Worm (Caenorhabditis elegans) whole organism, midembryonic: ENCODE results near the gene ZK546.19.
A peak's percentile ranks its signal among the peaks of the same experiment; 100 is the strongest.

Experiments used
- T22C8.4 ChIP-seq: fragments of 200-800 bp; sonication (Bioruptor generic); IDR thresholded peaks from 2 replicates; pipeline ENCODE4 v1.3.6; 2022; ENCODE audit warnings: missing genetic modification characterization, missing compliant biosample characterization
- cog-1 ChIP-seq: sonication (generic microtip); optimal IDR thresholded peaks from 2 replicates; lab custom pipeline; 2016; ENCODE audit warnings: missing genetic modification characterization, missing compliant biosample characterization
- flt-1 ChIP-seq: fragments of 200-800 bp; sonication (Bioruptor generic); IDR thresholded peaks from 2 replicates; pipeline ENCODE4 v1.3.6; 2022; ENCODE audit warnings: missing genetic modification characterization, missing compliant biosample characterization
- klf-2 ChIP-seq: fragments of 200-800 bp; sonication (Bioruptor generic); conservative IDR thresholded peaks from 2 replicates; pipeline ENCODE4 v1.3.6; 2022; ENCODE audit warnings: missing genetic modification reagents, missing genetic modification characterization, missing compliant biosample characterization
- med-1 ChIP-seq: sonication (generic microtip); optimal IDR thresholded peaks from 2 replicates; lab custom pipeline; 2017; ENCODE audit warnings: missing genetic modification characterization, mild to moderate bottlenecking, missing compliant biosample characterization, antibody characterized with exemption, missing genetic modification reagents; ENCODE audit not compliant: insufficient read depth
- ref-1 ChIP-seq: fragments of 200-800 bp; sonication (Bioruptor generic); conservative IDR thresholded peaks from 2 replicates; pipeline ENCODE4 v1.3.6; 2022; ENCODE audit warnings: missing genetic modification reagents, missing genetic modification characterization, missing compliant biosample characterization
- tab-1 ChIP-seq: fragments of 200-800 bp; sonication (Bioruptor generic); IDR thresholded peaks from 2 replicates; pipeline ENCODE4 v1.3.6; 2022; ENCODE audit warnings: missing genetic modification characterization, missing compliant biosample characterization
- ztf-23 ChIP-seq: fragments of 200-800 bp; sonication (Bioruptor generic); IDR thresholded peaks from 2 replicates; pipeline ENCODE4 v1.3.6; 2022; ENCODE audit warnings: missing genetic modification reagents, missing genetic modification characterization, missing compliant biosample characterization
- ztf-29 ChIP-seq: fragments of 200-800 bp; sonication (Bioruptor generic); IDR thresholded peaks from 2 replicates; pipeline ENCODE4 v1.3.6; 2022; ENCODE audit warnings: missing genetic modification reagents, missing genetic modification characterization, missing compliant biosample characterization

Gene ZK546.19

ce11 chrII:4934954-4935353, 6.6 kb upstream of the ZK546.19 start, which contains the start of gene gst-30:
Gene gst-30, minus strand, starts transcription at chrII:4935054.
- TF ChIP-seq tab-1 (GFP tag; lab: Robert Waterston, UW) (no peak), med-1 (GFP tag; lab: Kevin White, UChicago) (no peak), ref-1 (no peak), ztf-29 (no peak)

DNA sequence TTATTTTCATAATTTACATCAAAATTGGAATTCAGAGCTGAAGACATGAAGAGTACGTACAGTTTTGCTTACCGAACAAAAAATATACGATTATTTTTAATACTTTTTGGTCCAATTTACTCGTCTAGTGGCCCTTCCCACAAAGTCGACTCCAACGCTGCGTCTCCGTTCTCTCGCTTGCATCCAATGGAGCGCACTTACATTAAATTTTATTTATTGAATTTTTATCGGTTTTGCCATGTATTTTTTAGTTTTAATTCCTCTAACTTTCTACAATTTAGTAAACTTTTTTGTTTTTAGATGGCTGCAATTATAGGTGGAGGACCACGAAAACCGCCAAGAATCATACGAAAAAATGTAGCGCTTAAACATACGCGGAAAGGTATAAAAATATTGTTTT, 6.0 kb upstream of the ZK546.19 start, which contains the start of gene ZK546.5:
ZK546.5 (plus strand) TSS at position 301 of the 400 bp plus-strand sequence.
- TF ChIP-seq ztf-23 (GFP tag; lab: Robert Waterston, UW) (no peak), klf-2 (no peak), ztf-29 (no peak), T22C8.4 (GFP tag; lab: Robert Waterston, UW) (no peak), cog-1 (no peak), med-1 (GFP tag; lab: Kevin White, UChicago) (no peak), tab-1 (GFP tag; lab: Robert Waterston, UW) (no peak), flt-1 (GFP tag; lab: Robert Waterston, UW) (no peak), ref-1 (no peak)

- no peak for TF ChIP-seq ztf-29
- no peak for TF ChIP-seq ztf-23 (GFP tag; lab: Robert Waterston, UW)
- TF ChIP-seq T22C8.4 (GFP tag; lab: Robert Waterston, UW) = no peak
- no peak for TF ChIP-seq ref-1
- TF ChIP-seq cog-1 = no peak
- no peak for TF ChIP-seq med-1 (GFP tag; lab: Kevin White, UChicago)
Measured at ce11 chrII:4937743-4938142, 3.8 kb upstream of the ZK546.19 start, which contains the start of gene ZK546.4. Gene ZK546.4, plus strand, starts transcription at chrII:4938043.

ce11 chrII:4941050-4941449, 476 bp upstream of the ZK546.19 start, which contains the start of gene cblc-1:
Gene cblc-1, minus strand, starts transcription at chrII:4941150.
- TF ChIP-seq tab-1 (GFP tag; lab: Robert Waterston, UW) (no peak), flt-1 (GFP tag; lab: Robert Waterston, UW) (no peak), cog-1 (no peak), ref-1 (no peak), klf-2 (no peak), med-1 (GFP tag; lab: Kevin White, UChicago) (no peak), ztf-23 (GFP tag; lab: Robert Waterston, UW) (no peak), ztf-29 (no peak), T22C8.4 (GFP tag; lab: Robert Waterston, UW) (no peak)

ce11 chrII:4942397-4942796, 871 bp downstream of the ZK546.19 start:
- TF ChIP-seq ztf-29 (peak; percentile 90), ztf-23 (GFP tag; lab: Robert Waterston, UW) (peak; percentile 80), ref-1 (peak; percentile 66), T22C8.4 (GFP tag; lab: Robert Waterston, UW) (peak; percentile 42), med-1 (GFP tag; lab: Kevin White, UChicago) (peak; percentile 27), flt-1 (GFP tag; lab: Robert Waterston, UW) (peak; percentile 93), tab-1 (GFP tag; lab: Robert Waterston, UW) (peak; percentile 88), klf-2 (peak; percentile 51; the same call in 1 of the 2 replicates), cog-1 (peak; percentile 71)

- TF ChIP-seq klf-2 = no peak
Measured at ce11 chrII:4942829-4943228, 1.3 kb downstream of the ZK546.19 start.

DNA sequence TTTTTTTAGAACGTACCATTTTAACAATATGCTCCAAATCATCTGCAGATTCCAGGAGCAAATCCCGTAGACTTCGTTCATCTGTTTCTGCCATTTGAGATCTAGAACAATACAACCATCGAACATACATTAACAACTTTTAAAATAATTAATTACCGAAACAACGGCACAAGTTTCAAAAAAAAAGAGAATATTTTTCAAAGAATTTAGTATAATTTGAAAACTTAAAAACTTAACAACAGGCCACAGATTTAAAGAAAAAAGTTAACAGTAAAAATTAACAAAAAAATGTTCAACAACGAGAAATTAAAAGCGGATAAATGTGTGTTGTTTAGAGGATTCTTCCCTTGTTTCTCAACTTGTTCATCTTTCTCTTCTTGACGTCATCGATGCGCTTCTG, 2.3 kb downstream of the ZK546.19 start, which contains the start of gene mdt-4:
mdt-4 (minus strand) TSS at position 101 of the 400 bp plus-strand sequence.
- TF ChIP-seq tab-1 (GFP tag; lab: Robert Waterston, UW) (no peak), flt-1 (GFP tag; lab: Robert Waterston, UW) (no peak), klf-2 (no peak), ref-1 (no peak), ztf-23 (GFP tag; lab: Robert Waterston, UW) (no peak), cog-1 (no peak), med-1 (GFP tag; lab: Kevin White, UChicago) (no peak), ztf-29 (no peak), T22C8.4 (GFP tag; lab: Robert Waterston, UW) (no peak)

DNA sequence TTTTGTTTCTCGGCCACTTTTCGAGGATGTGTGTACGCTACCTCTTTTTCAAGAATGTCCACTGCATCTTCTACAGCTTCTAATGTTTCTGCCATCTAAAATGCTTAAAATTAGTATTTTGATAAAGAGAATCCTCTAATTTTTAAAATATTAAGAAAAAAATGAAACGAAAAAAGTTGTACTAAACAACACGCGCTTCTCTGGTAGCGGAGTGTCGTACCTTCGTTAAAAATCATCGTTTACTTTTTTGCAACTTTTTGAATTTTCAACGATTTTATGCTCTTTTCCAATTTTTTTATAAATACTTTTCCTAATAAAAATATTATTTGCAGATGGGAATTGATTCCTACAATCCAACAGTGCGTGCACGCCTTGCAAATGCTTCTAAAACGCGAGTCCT, 4.2 kb downstream of the ZK546.19 start, which contains the start of the genes gldi-11 and ZK546.2:
gldi-11 (minus strand) TSS at position 95 of the 400 bp plus-strand sequence.
ZK546.2 (plus strand) TSS at position 333 of the 400 bp plus-strand sequence.
- TF ChIP-seq ref-1 = no peak
- TF ChIP-seq flt-1 (GFP tag; lab: Robert Waterston, UW) = no peak
- TF ChIP-seq ztf-23 (GFP tag; lab: Robert Waterston, UW) = no peak
- TF ChIP-seq klf-2 = no peak
- TF ChIP-seq med-1 (GFP tag; lab: Kevin White, UChicago) = no peak
- no peak for TF ChIP-seq cog-1
- TF ChIP-seq tab-1 (GFP tag; lab: Robert Waterston, UW) = no peak
- TF ChIP-seq T22C8.4 (GFP tag; lab: Robert Waterston, UW) = no peak
- no peak for TF ChIP-seq ztf-29

DNA sequence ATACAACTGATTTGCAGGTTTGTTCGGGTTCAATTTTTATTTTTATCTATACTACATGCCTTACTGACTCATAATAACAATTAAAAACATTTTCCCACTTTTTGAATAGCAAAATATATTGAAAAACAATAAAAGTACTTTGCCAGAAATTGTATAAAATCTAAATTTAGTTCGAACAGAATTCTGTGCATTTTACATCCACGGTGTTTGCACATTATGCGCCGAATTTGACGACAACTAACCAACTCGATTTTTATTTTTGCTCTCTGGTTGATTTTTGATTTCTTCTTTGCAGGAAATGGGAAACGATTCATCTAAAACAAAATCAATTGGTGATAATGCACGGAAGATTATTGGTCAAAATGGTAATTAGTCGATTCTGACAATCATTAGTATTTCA, 5.2 kb downstream of the ZK546.19 start:
- TF ChIP-seq flt-1 (GFP tag; lab: Robert Waterston, UW) = no peak
- TF ChIP-seq ztf-23 (GFP tag; lab: Robert Waterston, UW) = no peak
- no peak for TF ChIP-seq klf-2
- no peak for TF ChIP-seq med-1 (GFP tag; lab: Kevin White, UChicago)
- no peak for TF ChIP-seq tab-1 (GFP tag; lab: Robert Waterston, UW)
- no peak for TF ChIP-seq ref-1
- no peak for TF ChIP-seq cog-1
- no peak for TF ChIP-seq T22C8.4 (GFP tag; lab: Robert Waterston, UW)
- no peak for TF ChIP-seq ztf-29

ce11 chrII:4948118-4948517, 6.6 kb downstream of the ZK546.19 start:
- TF ChIP-seq ztf-23 (GFP tag; lab: Robert Waterston, UW) (0 out of 2 replicates have a peak, but pooled peaks have one; percentile 15), ztf-29 (no peak)
